Fruit fly (Drosophila melanogaster) Kc167 (cell line): ENCODE data around the gene CG32267.

Experiments
- Myc ChIP-seq: fragments of >200 bp; optimal IDR thresholded peaks from 2 replicates; lab custom pipeline; 2017; ENCODE audit warnings: missing external identifiers
- Sin3A ChIP-seq: fragments of >200 bp; optimal IDR thresholded peaks from 2 replicates; lab custom pipeline; 2018; ENCODE audit warnings: missing external identifiers
- h ChIP-seq: fragments of >200 bp; optimal IDR thresholded peaks from 3 replicates; lab custom pipeline; 2018; ENCODE audit warnings: missing external identifiers
- insv ChIP-seq: fragments of >200 bp; optimal IDR thresholded peaks from 3 replicates; lab custom pipeline; 2018; ENCODE audit warnings: missing external identifiers
- psq ChIP-seq: fragments of >200 bp; optimal IDR thresholded peaks from 2 replicates; lab custom pipeline; 2017; ENCODE audit warnings: missing external identifiers
- ttk ChIP-seq: sonication (Bioruptor generic); optimal IDR thresholded peaks from 2 replicates; lab custom pipeline; 2017; ENCODE audit warnings: missing external identifiers

Gene CG32267

DNA sequence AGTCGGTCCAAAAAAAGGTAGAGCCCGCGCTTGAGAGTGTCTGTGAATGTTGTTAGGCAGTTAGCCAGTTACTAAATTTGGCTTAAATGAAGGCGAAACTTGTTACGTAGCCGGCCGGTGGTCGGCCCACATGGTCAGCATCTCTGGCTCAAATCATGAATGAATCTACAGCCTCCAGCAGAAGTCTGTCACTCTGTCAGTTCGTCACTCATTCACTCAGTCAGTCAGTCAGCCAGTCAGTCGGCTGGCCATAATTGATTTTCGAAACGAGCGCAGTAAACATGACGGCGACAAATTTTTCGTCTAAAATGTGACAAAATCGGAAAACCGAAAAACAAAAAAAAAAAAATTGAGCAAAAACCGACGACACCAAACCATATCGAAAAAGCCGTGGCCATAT is 17.5 kb downstream of the CG32267 start:
- TF ChIP-seq ttk (lab: Kevin White, UChicago), result no peak
- TF ChIP-seq psq (lab: Kevin White, UChicago), result no peak
- no peak for TF ChIP-seq insv (lab: Kevin White, UChicago)
- no peak for TF ChIP-seq Sin3A (lab: Kevin White, UChicago)
- TF ChIP-seq h, result no peak
- TF ChIP-seq Myc (lab: Kevin White, UChicago), result no peak

- no peak for TF ChIP-seq Myc (lab: Kevin White, UChicago)
These were observed 19.2 kb downstream of the CG32267 start for dm6 chr3L:3452684-3453083.

DNA sequence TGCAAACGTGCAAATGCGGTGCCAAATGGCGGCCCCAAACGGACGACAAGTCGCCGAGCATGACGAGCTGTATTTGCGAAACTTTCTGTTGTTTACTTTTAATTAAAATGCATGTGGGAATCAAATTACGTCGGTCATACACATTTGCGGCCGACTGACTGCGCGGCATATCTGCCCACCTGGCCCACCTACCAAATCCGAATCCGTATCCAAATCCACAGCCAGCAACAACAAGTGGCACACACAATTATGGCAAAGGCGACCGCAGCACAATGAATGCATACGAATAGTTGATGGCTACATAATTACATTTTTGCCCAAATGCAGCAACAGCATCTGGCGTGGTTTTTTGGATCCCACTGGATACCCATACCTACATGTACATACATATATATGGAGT is 20.1 kb downstream of the CG32267 start:
- TF ChIP-seq insv (lab: Kevin White, UChicago), result no peak
- TF ChIP-seq h, result no peak
- TF ChIP-seq Myc (lab: Kevin White, UChicago), result no peak
- TF ChIP-seq ttk (lab: Kevin White, UChicago), result no peak
- TF ChIP-seq Sin3A (lab: Kevin White, UChicago), result no peak

- TF ChIP-seq ttk (lab: Kevin White, UChicago) (no peak), Myc (lab: Kevin White, UChicago) (no peak), h (no peak), Sin3A (lab: Kevin White, UChicago) (no peak), insv (lab: Kevin White, UChicago) (no peak), psq (lab: Kevin White, UChicago) (no peak)
These were observed 21.5 kb downstream of the CG32267 start for dm6 chr3L:3450410-3450809.

DNA sequence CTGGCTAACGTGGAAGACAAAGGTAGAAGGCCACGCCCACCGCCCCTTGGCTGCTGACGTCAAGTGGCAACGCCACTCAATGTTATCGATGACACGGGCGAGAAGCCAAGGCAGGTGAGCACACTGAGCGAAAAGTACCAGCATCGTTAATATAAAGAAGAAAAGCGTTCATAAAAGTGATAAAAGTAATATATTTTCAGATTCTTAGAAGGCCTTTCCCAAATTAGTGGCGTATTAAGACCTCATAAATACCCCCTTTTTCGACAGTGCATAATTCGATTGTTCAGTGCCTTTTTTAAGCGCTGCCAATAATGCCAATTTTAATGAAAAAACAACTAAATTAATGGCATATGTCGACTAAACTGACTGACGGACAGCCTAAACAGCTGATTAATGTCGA is 22.2 kb downstream of the CG32267 start:
- no peak for TF ChIP-seq Myc (lab: Kevin White, UChicago)
- no peak for TF ChIP-seq ttk (lab: Kevin White, UChicago)
- TF ChIP-seq insv (lab: Kevin White, UChicago), result no peak
- TF ChIP-seq psq (lab: Kevin White, UChicago), result no peak
- TF ChIP-seq Sin3A (lab: Kevin White, UChicago), result no peak
- TF ChIP-seq h, result no peak

- TF ChIP-seq insv (lab: Kevin White, UChicago) (no peak), Myc (lab: Kevin White, UChicago) (no peak), psq (lab: Kevin White, UChicago) (no peak), Sin3A (lab: Kevin White, UChicago) (no peak), ttk (lab: Kevin White, UChicago) (no peak), h (no peak)
These were observed 23.9 kb downstream of the CG32267 start for dm6 chr3L:3447948-3448526.

- TF ChIP-seq insv (lab: Kevin White, UChicago), result no peak
- TF ChIP-seq Sin3A (lab: Kevin White, UChicago), result no peak
- TF ChIP-seq ttk (lab: Kevin White, UChicago), result no peak
- TF ChIP-seq psq (lab: Kevin White, UChicago), result no peak
- TF ChIP-seq Myc (lab: Kevin White, UChicago), result no peak
These were observed 27.6 kb downstream of the CG32267 start for dm6 chr3L:3444246-3444785.

DNA sequence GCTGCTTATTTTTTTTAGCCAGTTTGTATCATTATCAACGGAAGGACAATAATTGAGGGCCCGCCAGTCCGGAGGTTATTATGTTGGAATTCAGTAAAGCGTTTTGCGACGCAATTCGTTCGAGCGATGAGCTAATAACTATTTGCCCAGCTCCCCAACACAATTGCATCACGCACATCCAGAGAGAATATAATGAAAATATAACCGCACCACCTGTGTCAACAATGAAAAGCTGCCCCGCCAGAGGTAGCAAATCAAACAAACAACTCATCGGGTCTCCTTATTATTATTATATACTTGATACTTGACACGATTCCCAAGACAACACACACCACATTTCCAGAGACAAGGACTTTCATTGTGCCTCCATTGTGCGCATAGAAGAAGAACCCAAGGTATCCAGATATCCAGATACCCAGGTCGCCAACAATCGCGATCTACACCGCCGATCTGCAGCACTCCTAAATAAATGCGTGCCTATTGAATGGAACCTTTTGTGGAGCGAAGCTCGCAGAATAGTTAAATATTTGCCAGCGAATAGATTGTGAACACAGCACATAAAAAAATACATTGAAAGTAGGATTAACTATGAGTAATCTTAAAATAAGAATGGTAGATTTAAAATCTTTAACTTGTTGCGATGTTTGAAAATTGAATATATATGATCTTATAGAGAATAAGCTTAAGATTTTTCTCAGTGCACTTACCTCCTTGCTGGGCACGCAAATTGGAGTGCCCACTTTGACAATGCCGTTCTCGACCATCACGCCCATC is 29.0 kb downstream of the CG32267 start:
- TF ChIP-seq h, result no peak
- TF ChIP-seq Myc (lab: Kevin White, UChicago), result no peak
- no peak for TF ChIP-seq insv (lab: Kevin White, UChicago)
- TF ChIP-seq Sin3A (lab: Kevin White, UChicago), result no peak
- TF ChIP-seq psq (lab: Kevin White, UChicago), result no peak
- TF ChIP-seq ttk (lab: Kevin White, UChicago), result no peak

- no peak for TF ChIP-seq Myc (lab: Kevin White, UChicago)
These were observed 29.9 kb downstream of the CG32267 start for dm6 chr3L:3441763-3442673.

DNA sequence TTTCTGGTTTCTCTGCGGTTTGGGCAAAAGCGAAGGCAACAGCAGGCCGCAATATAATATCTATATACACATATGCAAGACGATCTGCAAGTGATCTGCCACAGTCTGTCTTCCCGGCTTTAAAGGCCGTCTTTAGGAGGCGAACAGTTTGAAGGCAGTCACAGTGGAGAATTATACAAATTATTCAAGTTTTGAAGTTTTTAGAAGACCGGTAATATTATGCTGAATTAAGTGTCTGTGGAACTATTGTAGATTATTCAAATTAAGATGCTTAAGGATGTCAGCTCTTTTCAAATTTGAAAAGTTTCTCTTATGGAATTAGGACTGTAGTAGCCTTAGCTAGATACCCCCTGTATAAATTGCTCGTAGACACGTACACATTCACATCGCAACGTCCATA is 31.8 kb downstream of the CG32267 start:
- no peak for TF ChIP-seq Sin3A (lab: Kevin White, UChicago)
- no peak for TF ChIP-seq Myc (lab: Kevin White, UChicago)
- no peak for TF ChIP-seq insv (lab: Kevin White, UChicago)
- no peak for TF ChIP-seq psq (lab: Kevin White, UChicago)
- TF ChIP-seq ttk (lab: Kevin White, UChicago), result no peak
- no peak for TF ChIP-seq h

- no peak for TF ChIP-seq h
- TF ChIP-seq insv (lab: Kevin White, UChicago), result no peak
- TF ChIP-seq Myc (lab: Kevin White, UChicago), result no peak
- TF ChIP-seq ttk (lab: Kevin White, UChicago), result no peak
- no peak for TF ChIP-seq psq (lab: Kevin White, UChicago)
- TF ChIP-seq Sin3A (lab: Kevin White, UChicago), result no peak
These were observed 32.3 kb downstream of the CG32267 start for dm6 chr3L:3439598-3439997.
